Worm (Caenorhabditis elegans): ENCODE measurements around the gene R08D7.5.

Gene R08D7.5

DNA sequence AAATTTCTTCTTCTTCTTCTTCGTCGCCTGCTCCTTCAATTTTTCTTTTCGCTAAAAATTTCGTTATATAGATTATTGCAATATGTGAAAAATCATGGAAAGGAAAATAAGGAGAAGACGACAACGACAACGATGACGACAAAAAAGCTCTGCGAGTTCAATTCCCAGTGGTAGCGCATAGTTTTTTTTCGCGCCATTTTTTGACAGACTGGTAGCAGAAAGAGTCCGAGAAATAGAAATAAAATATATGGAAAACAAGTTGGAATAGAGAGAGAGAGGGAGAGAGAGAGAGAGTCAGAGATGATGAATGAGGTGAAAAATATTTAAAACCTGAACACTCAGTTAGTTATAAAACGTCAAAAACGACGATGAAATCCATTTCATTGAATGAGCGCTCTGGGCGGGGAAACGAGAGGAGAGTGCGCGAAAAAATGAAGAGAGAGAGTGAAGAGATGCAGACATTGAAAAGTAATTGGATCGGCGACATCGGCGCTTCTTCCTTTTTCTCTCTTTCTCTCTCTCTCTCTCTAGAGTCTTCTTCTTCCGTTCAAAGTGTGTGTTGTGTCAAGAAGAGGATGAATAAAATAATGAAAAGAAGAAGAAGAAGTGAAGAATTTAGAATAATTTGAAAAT is 8.0 kb downstream of the R08D7.5 start, which contains the start of gene pde-2 (continued):
- TF ChIP-seq lin-35 (GFP tag; optimal IDR thresholded peaks at IDR 0.05) (peak; percentile 8 to 45), zip-4 (GFP tag; optimal IDR thresholded peaks at IDR 0.05) (no peak), mdl-1 (tag; optimal IDR thresholded peaks at IDR 0.05) (peak in 1 of 2 experiments; percentile 32), nhr-20 (tag; optimal IDR thresholded peaks at IDR 0.05) (peak; percentile 28), hlh-4 (tag; optimal IDR thresholded peaks at IDR 0.05) (no peak), lir-3 (tag; optimal IDR thresholded peaks at IDR 0.05; ENCODE audit: poor library complexity) (peak; percentile 39), ceh-90 (tag; optimal IDR thresholded peaks at IDR 0.05) (no peak), ceh-82 (tag; optimal IDR thresholded peaks at IDR 0.05) (peak in 2 of 3 experiments; percentile 34 to 37), irx-1 (tag; optimal IDR thresholded peaks at IDR 0.05) (no peak), nhr-90 (tag; optimal IDR thresholded peaks at IDR 0.05; ENCODE audit: poor library complexity) (no peak), rnt-1 (tag; optimal IDR thresholded peaks at IDR 0.05) (peak; percentile 14), efl-3 (GFP tag; optimal IDR thresholded peaks at IDR 0.05) (no peak), nhr-77 (tag; optimal IDR thresholded peaks at IDR 0.05) (no peak), egl-27 (tag; optimal IDR thresholded peaks at IDR 0.05) (no peak), snpc-4 (tag; optimal IDR thresholded peaks at IDR 0.05) (no peak), aha-1 (tag; optimal IDR thresholded peaks at IDR 0.05) (no peak), fkh-10 (GFP tag; optimal IDR thresholded peaks at IDR 0.05) (peak; percentile 63), jun-1 (tag; optimal IDR thresholded peaks at IDR 0.05) (no peak), tlp-1 (tag; optimal IDR thresholded peaks at IDR 0.05) (no peak), nhr-237 (tag; optimal IDR thresholded peaks at IDR 0.05) (no peak), isw-1 (GFP tag; IDR thresholded peaks at IDR 0.05) (no peak), nhr-85 (tag) (peak; percentile 78), fos-1 (tag; optimal IDR thresholded peaks at IDR 0.05) (no peak), ceh-88 (GFP tag; IDR thresholded peaks at IDR 0.05) (no peak), ceh-8 (GFP tag; optimal IDR thresholded peaks at IDR 0.05) (no peak), grh-1 (GFP tag; IDR thresholded peaks at IDR 0.05) (no peak), sptf-1 (tag; optimal IDR thresholded peaks at IDR 0.05) (no peak), ceh-63 (GFP tag; optimal IDR thresholded peaks at IDR 0.05) (no peak), lsy-2 (tag; optimal IDR thresholded peaks at IDR 0.05) (peak; percentile 47 to 64), unc-98 (GFP tag; IDR thresholded peaks at IDR 0.05) (no peak), nhr-84 (tag; optimal IDR thresholded peaks at IDR 0.05) (no peak), C04F5.9 (tag; optimal IDR thresholded peaks at IDR 0.05) (no peak), ztf-4 (tag; optimal IDR thresholded peaks at IDR 0.05) (peak; percentile 33), zag-1 (tag; optimal IDR thresholded peaks at IDR 0.05) (no peak), mab-9 (GFP tag; IDR thresholded peaks at IDR 0.05) (no peak), ces-1 (GFP tag; optimal IDR thresholded peaks at IDR 0.05) (no peak), dsc-1 (tag; optimal IDR thresholded peaks at IDR 0.05) (peak; percentile 26), hlh-17 (GFP tag; optimal IDR thresholded peaks at IDR 0.05; ENCODE audit: borderline replicate concordance) (no peak), fkh-8 (tag; optimal IDR thresholded peaks at IDR 0.05) (peak; percentile 18), mef-2 (tag; optimal IDR thresholded peaks at IDR 0.05) (no peak), sup-37 (GFP tag; optimal IDR thresholded peaks at IDR 0.05) (no peak), unc-86 (tag; optimal IDR thresholded peaks at IDR 0.05) (peak; percentile 5), unc-30 (tag; optimal IDR thresholded peaks at IDR 0.05) (no peak), dpl-1 (GFP tag; optimal IDR thresholded peaks at IDR 0.05) (peak; percentile 18 to 37 (median 26)), vab-15 (tag; optimal IDR thresholded peaks at IDR 0.05) (no peak), lin-14 (GFP tag; optimal IDR thresholded peaks at IDR 0.05) (peak; percentile 89), skn-1 (tag; optimal IDR thresholded peaks at IDR 0.05) (peak; percentile 47), lin-15B (tag; optimal IDR thresholded peaks at IDR 0.05) (no peak), C34B4.2 (tag; optimal IDR thresholded peaks at IDR 0.05) (no peak)
